Fruit fly (Drosophila melanogaster): Measurements from ENCODE around the gene Wdr82.

Gene Wdr82

DNA sequence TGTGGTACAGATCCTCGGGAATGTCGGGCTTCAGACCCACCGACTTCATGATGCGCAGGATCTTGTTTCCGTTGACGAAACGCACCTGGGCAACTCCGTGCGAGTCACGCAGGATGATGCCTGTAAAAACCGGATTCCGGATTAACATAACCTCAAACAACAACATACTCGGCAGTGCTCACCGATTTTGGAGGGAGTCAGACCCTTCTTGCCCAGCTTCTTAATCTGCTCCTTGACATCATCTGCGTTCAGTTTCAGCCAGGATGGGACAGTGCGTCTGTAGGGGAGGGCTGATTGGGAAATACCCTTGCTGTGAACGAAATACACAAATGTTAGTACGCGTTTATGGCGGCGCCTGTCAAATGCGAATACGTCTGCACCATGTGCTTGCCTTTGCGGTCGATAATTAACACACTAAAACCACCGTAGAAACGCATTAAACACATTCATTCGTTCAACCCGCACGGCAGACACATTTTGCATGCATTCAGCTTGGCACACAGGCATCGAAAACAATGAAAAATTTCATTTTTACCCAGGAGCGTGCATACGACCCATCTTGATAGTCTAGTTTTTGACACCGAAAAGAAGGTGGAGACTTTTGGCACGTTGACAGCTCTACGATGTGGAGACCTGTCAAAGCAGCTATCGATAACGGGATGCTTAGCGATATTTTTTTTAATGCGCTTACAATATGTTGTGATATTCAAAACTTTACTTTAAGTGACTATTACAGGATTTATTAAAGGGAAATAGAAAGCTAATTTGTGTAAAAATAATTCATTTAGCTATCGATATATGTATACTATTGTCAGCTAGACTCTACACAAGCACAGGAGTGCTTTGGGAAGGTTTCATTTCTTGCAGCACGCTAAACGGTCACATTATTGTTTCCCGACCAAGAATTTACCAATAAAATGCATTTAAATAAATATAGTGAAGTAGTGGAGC is 10.0 kb upstream of the Wdr82 start, which contains the start of the genes RpS13 and CSN8 (continued):
- no peak for TF ChIP-seq cyc (GFP tag; optimal IDR thresholded peaks at IDR 0.05)
- TF ChIP-seq spab (GFP tag; optimal IDR thresholded peaks at IDR 0.05): no peak
- TF ChIP-seq CG11902 (GFP tag; optimal IDR thresholded peaks at IDR 0.05): no peak
- no peak for TF ChIP-seq CG11294 (GFP tag; IDR thresholded peaks at IDR 0.05)
- no peak for TF ChIP-seq fd85E (GFP tag; optimal IDR thresholded peaks at IDR 0.05)
- peak; percentile 15 for TF ChIP-seq lz (GFP tag; optimal IDR thresholded peaks at IDR 0.05)
- TF ChIP-seq CG8119 (GFP tag; IDR thresholded peaks at IDR 0.05): 0 out of 3 replicates have a peak, but pooled peaks have one; percentile 18
- no peak for TF ChIP-seq CG8632 (GFP tag; optimal IDR thresholded peaks at IDR 0.05)
- TF ChIP-seq CG16779 (tag; optimal IDR thresholded peaks at IDR 0.05): no peak
- TF ChIP-seq Sox102F (GFP tag; optimal IDR thresholded peaks at IDR 0.05): no peak
- no peak for TF ChIP-seq Eip75B (GFP tag; optimal IDR thresholded peaks at IDR 0.05)
- no peak for TF ChIP-seq CG3032 (tag; optimal IDR thresholded peaks at IDR 0.05)
- TF ChIP-seq Smox (GFP tag; optimal IDR thresholded peaks at IDR 0.05): peak; percentile 7
- TF ChIP-seq Eip93F (GFP tag; optimal IDR thresholded peaks at IDR 0.05): no peak
- peak; percentile 16 for TF ChIP-seq Met (GFP tag; optimal IDR thresholded peaks at IDR 0.05)
- TF ChIP-seq CG4318 (GFP tag; optimal IDR thresholded peaks at IDR 0.05): no peak
- peak; percentile 100 for TF ChIP-seq achi (GFP tag; optimal IDR thresholded peaks at IDR 0.05)
- no peak for TF ChIP-seq Sox15 (GFP tag; optimal IDR thresholded peaks at IDR 0.05)
- TF ChIP-seq topi (GFP tag; optimal IDR thresholded peaks at IDR 0.05): peak; percentile 8
- no peak for TF ChIP-seq OdsH (GFP tag; optimal IDR thresholded peaks at IDR 0.05)
- no peak for TF ChIP-seq Ets96B (tag; optimal IDR thresholded peaks at IDR 0.05)
- no peak for TF ChIP-seq CG3919 (GFP tag; optimal IDR thresholded peaks at IDR 0.05)
- TF ChIP-seq dsx (GFP tag; optimal IDR thresholded peaks at IDR 0.05; ENCODE audit: poor library complexity, severe bottlenecking): no peak
- TF ChIP-seq Blimp-1 (GFP tag; optimal IDR thresholded peaks at IDR 0.05): no peak
- no peak for TF ChIP-seq CG6792 (GFP tag; optimal IDR thresholded peaks at IDR 0.05)
- no peak for TF ChIP-seq CG10631 (GFP tag; optimal IDR thresholded peaks at IDR 0.05)

DNA sequence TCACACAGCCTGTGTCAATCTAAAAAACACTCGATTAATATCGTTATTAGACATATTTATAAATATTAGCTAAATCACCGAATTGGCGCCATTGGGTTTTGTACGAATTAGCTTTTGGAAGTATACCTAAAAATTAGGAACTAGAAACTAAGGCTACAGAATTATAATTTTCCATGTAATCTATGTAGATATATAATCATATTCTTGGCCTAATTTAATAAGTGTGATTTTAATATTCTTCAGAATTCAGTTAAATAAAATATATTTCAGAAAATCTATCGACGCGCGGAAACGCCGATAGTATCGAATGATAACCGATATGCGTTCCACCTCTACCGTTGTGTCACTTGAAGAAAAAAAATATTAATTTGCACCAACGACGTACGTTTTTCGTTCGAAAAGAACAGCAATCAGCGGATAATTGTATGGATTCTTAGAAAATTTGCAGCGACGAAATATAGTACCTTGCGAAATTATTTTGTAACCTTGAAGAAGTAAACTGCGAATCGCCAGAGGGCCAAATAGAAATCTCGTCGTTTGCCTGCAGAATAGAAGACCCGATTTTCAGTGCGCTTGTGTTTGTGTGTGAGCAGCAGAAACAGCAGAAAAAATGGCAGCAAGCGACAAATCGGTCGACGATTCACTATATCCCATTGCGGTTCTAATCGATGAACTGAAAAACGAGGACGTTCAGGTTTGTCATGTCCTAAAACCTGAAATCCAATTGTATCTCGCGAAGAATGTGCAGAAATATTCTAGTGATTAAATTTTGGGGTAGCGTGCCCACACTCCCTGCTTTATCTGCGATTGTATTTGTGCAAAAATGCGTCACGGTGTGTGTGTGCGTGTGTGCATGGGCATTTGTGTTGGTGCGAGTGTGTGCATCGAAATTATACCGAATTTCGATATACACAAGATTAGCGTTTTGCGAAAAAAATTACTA is 8.3 kb upstream of the Wdr82 start, which contains the start of gene Pp2A-29B:
Gene Pp2A-29B, plus strand, starts transcription at position 338 of the 943 bp plus-strand sequence.
- TF ChIP-seq CG15336 (GFP tag; IDR thresholded peaks at IDR 0.05) (no peak), Sox15 (GFP tag; optimal IDR thresholded peaks at IDR 0.05) (no peak), CG1621 (tag; optimal IDR thresholded peaks at IDR 0.05) (no peak), CG31627 (GFP tag; optimal IDR thresholded peaks at IDR 0.05) (peak; percentile 42), Sox102F (GFP tag; optimal IDR thresholded peaks at IDR 0.05) (peak; percentile 42), Hr38 (GFP tag; optimal IDR thresholded peaks at IDR 0.05) (no peak), CG3919 (GFP tag; optimal IDR thresholded peaks at IDR 0.05) (no peak), dsx (GFP tag; optimal IDR thresholded peaks at IDR 0.05; ENCODE audit: poor library complexity, severe bottlenecking) (no peak), Ets96B (tag; optimal IDR thresholded peaks at IDR 0.05) (peak; percentile 12), CG8319 (GFP tag; optimal IDR thresholded peaks at IDR 0.05) (no peak), svp (GFP tag) (peak; percentile 82), Eip78C (GFP tag) (peak; percentile 77), fd59A (GFP tag; optimal IDR thresholded peaks at IDR 0.05) (no peak), Ets21C (GFP tag; optimal IDR thresholded peaks at IDR 0.05) (peak; percentile 50), topi (GFP tag; optimal IDR thresholded peaks at IDR 0.05) (peak; percentile 39), CG10631 (GFP tag; optimal IDR thresholded peaks at IDR 0.05) (peak; percentile 45), OdsH (GFP tag; optimal IDR thresholded peaks at IDR 0.05) (peak; percentile 36), CG10669 (GFP tag; optimal IDR thresholded peaks at IDR 0.05) (peak; percentile 19), CG6854 (GFP tag; optimal IDR thresholded peaks at IDR 0.05) (no peak), cyc (GFP tag; optimal IDR thresholded peaks at IDR 0.05) (peak; percentile 10), CG16779 (tag; optimal IDR thresholded peaks at IDR 0.05) (no peak), Smox (GFP tag; optimal IDR thresholded peaks at IDR 0.05) (peak; percentile 58), CG6163 (GFP tag; IDR thresholded peaks at IDR 0.05) (0 out of 3 replicates have a peak, but pooled peaks have one; percentile 6), CG4318 (GFP tag; optimal IDR thresholded peaks at IDR 0.05) (no peak), vri (GFP tag; optimal IDR thresholded peaks at IDR 0.05) (peak; percentile 27), CG6792 (GFP tag; optimal IDR thresholded peaks at IDR 0.05) (no peak), ss (GFP tag; optimal IDR thresholded peaks at IDR 0.05) (peak in 1 of 2 experiments; percentile 48), Met (GFP tag; optimal IDR thresholded peaks at IDR 0.05) (peak; percentile 40), Gug (GFP tag; IDR thresholded peaks at IDR 0.05) (no peak), eg (GFP tag; IDR thresholded peaks at IDR 0.05) (no peak), CG6808 (GFP tag; optimal IDR thresholded peaks at IDR 0.05) (no peak), Hr39 (GFP tag; optimal IDR thresholded peaks at IDR 0.05) (peak; percentile 48), CG8119 (GFP tag; IDR thresholded peaks at IDR 0.05) (no peak)

Measured in whole organism, prepupa.